Fruit fly (Drosophila melanogaster) whole organism, wandering third instar larva: ENCODE measurements around the gene Miga.

Source experiments
- Hr78 ChIP-seq: fragments of >200 bp; optimal IDR thresholded peaks from 2 replicates; lab custom pipeline; 2017; ENCODE audit warnings: missing biosample characterization, missing genetic modification characterization
- OdsH ChIP-seq: fragments of 200-800 bp; sonication (Bioruptor generic); optimal IDR thresholded peaks from 2 replicates; lab custom pipeline; 2016; ENCODE audit warnings: missing biosample characterization, mild to moderate bottlenecking, missing genetic modification characterization
- Rel ChIP-seq, 2 experiments: fragments of 200-800 bp; sonication (Bioruptor generic) in 1 of 2; optimal IDR thresholded peaks; 2 replicates in 1 of 2; 3 replicates in 1 of 2; lab custom pipeline; 2016 to 2019; ENCODE audit warnings: mild to moderate bottlenecking in 2 of 2, missing biosample characterization in 2 of 2, missing genetic modification characterization in 2 of 2, moderate library complexity in 1 of 2
- brk ChIP-seq: fragments of 200-800 bp; sonication (Bioruptor generic); optimal IDR thresholded peaks from 2 replicates; lab custom pipeline; 2016; ENCODE audit warnings: missing biosample characterization, mild to moderate bottlenecking, missing genetic modification characterization
- fru ChIP-seq: fragments of 200-800 bp; sonication (Bioruptor generic); optimal IDR thresholded peaks from 3 replicates; lab custom pipeline; 2016; ENCODE audit warnings: missing biosample characterization, mild to moderate bottlenecking, missing genetic modification characterization
- jim ChIP-seq: fragments of 175-275, 200-325 bp; sonication (Bioruptor generic); optimal IDR thresholded peaks from 2 replicates; lab custom pipeline; 2016; ENCODE audit warnings: missing biosample characterization, mild to moderate bottlenecking, missing genetic modification characterization
- psq ChIP-seq: fragments of 200-800 bp; sonication (Bioruptor generic); optimal IDR thresholded peaks from 3 replicates; lab custom pipeline; 2017; ENCODE audit warnings: missing biosample characterization, mild to moderate bottlenecking, missing genetic modification characterization, moderate library complexity
- rgr ChIP-seq: fragments of 200-800 bp; sonication (Bioruptor generic); optimal IDR thresholded peaks from 3 replicates; lab custom pipeline; 2016; ENCODE audit warnings: missing biosample characterization, mild to moderate bottlenecking, missing genetic modification characterization
- sage ChIP-seq: fragments of 200-800 bp; sonication (Bioruptor generic); optimal IDR thresholded peaks from 2 replicates; lab custom pipeline; 2016; ENCODE audit warnings: missing biosample characterization, mild to moderate bottlenecking, missing genetic modification characterization

DNA sequence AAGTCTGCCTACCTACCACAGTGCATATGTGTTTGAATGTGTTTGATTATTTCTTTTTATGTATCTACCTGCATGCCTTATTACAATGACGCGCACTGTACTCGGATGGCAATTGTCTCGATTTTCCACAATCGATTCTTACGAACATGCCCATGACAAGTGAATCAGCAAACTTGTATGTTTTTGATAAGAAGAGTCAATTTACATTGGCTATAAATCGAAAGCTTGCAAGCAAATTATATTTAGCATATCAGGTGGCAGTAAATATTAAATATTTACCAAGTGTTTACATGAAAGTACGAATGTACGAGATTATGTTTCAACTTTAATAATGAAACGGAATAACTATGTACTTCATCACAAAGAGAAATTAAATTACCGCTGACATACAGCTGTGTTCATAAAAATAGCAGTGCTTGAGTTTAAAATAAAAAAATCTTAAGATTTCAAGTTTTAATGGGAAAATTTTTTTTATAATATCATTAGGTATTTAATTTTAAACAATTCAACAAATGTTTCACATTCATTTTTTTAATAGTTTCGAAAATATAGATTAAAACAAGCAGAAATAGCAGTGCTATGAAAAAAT, 21.9 kb upstream of the Miga start:
- TF ChIP-seq Hr78 (GFP tag; lab: Kevin White, UChicago) (no peak), Rel (GFP tag; optimal IDR thresholded peaks at IDR 0.05; lab: Kevin White, UChicago) (no peak), Rel (tag; optimal IDR thresholded peaks at IDR 0.05; lab: Kevin White, UChicago) (no peak), psq (no peak), brk (no peak), jim (GFP tag; lab: Kevin White, UChicago) (no peak), fru (GFP tag; lab: Kevin White, UChicago) (no peak), OdsH (GFP tag; lab: Kevin White, UChicago) (no peak), rgr (no peak), sage (GFP tag; lab: Kevin White, UChicago) (no peak)
